Fruit fly (Drosophila melanogaster) whole organism, embryonic: ENCODE measurements around the gene CG14427.

Experiments
- Adf1 ChIP-seq: fragments of 200-800 bp; sonication (Bioruptor generic); IDR thresholded peaks from 2 replicates; pipeline ENCODE4 v1.3.6; 2022; ENCODE audit warnings: missing biosample characterization, missing genetic modification characterization
- Atf-2 ChIP-seq: fragments of 200-800 bp; sonication (Bioruptor generic); optimal IDR thresholded peaks from 2 replicates; lab custom pipeline; 2016; ENCODE audit warnings: missing biosample characterization, missing genetic modification characterization
- B-H1 ChIP-seq: fragments of 200-800 bp; sonication (Bioruptor generic); IDR thresholded peaks from 3 replicates; pipeline ENCODE4 v1.3.6; 2022; ENCODE audit warnings: missing biosample characterization, missing genetic modification characterization
- Bdp1 ChIP-seq: fragments of 200-800 bp; sonication (Bioruptor generic); optimal IDR thresholded peaks from 3 replicates; lab custom pipeline; 2016; ENCODE audit warnings: missing biosample characterization, missing genetic modification characterization
- Bteb2 ChIP-seq: fragments of 200-800 bp; sonication (Bioruptor generic); optimal IDR thresholded peaks from 2 replicates; lab custom pipeline; 2016; ENCODE audit warnings: missing biosample characterization, missing genetic modification characterization
- CG1233 ChIP-seq: fragments of 200-800 bp; sonication (Bioruptor generic); optimal IDR thresholded peaks from 4 replicates; lab custom pipeline; 2018; ENCODE audit warnings: missing biosample characterization, mild to moderate bottlenecking, missing genetic modification characterization
- CG12659 ChIP-seq: fragments of 200-800 bp; sonication (Bioruptor generic); optimal IDR thresholded peaks from 3 replicates; lab custom pipeline; 2017; ENCODE audit warnings: mild to moderate bottlenecking, missing biosample characterization, missing genetic modification reagents, missing genetic modification characterization
- CG13123 ChIP-seq: fragments of 200-800 bp; sonication (Bioruptor generic); optimal IDR thresholded peaks from 2 replicates; lab custom pipeline; 2016; ENCODE audit warnings: missing biosample characterization, missing genetic modification characterization
- CG13296 ChIP-seq: fragments of 200-800 bp; sonication (Bioruptor generic); optimal IDR thresholded peaks from 3 replicates; lab custom pipeline; 2018; ENCODE audit warnings: missing biosample characterization, mild to moderate bottlenecking, missing genetic modification characterization
- CG14050 ChIP-seq: fragments of 200-800 bp; sonication (Bioruptor generic); IDR thresholded peaks from 3 replicates; pipeline ENCODE4 v1.3.6; 2022; ENCODE audit warnings: missing biosample characterization, missing genetic modification characterization
- CG15696 ChIP-seq: fragments of 200-800 bp; sonication (Bioruptor generic); optimal IDR thresholded peaks from 2 replicates; lab custom pipeline; 2019; ENCODE audit warnings: missing biosample characterization, mild to moderate bottlenecking, missing genetic modification characterization, moderate library complexity
- CG17328 ChIP-seq: fragments of 200-800 bp; sonication (Bioruptor generic); IDR thresholded peaks from 2 replicates; pipeline ENCODE4 v1.3.6; 2022; ENCODE audit warnings: missing biosample characterization, missing genetic modification characterization
- CG2875 ChIP-seq: fragments of 200-800 bp; sonication (Bioruptor generic); optimal IDR thresholded peaks from 2 replicates; lab custom pipeline; 2017; ENCODE audit warnings: missing biosample characterization, mild to moderate bottlenecking, missing genetic modification characterization, missing genetic modification reagents
- CG30020 ChIP-seq: fragments of 200-800 bp; optimal IDR thresholded peaks from 2 replicates; lab custom pipeline; 2019; ENCODE audit warnings: missing biosample characterization, mild to moderate bottlenecking, missing genetic modification characterization, moderate library complexity
- CG31388 ChIP-seq: fragments of 200-800 bp; sonication (Bioruptor generic); optimal IDR thresholded peaks from 2 replicates; lab custom pipeline; 2016; ENCODE audit warnings: missing biosample characterization, missing genetic modification characterization
- CG33213 ChIP-seq: fragments of 200-800 bp; sonication (Bioruptor generic); optimal IDR thresholded peaks from 3 replicates; lab custom pipeline; 2016; ENCODE audit warnings: missing biosample characterization, missing genetic modification characterization
- CG3726 ChIP-seq: fragments of 200-800 bp; sonication (Bioruptor generic); IDR thresholded peaks from 3 replicates; pipeline ENCODE4, ENCODE4 v1.3.6; 2022; ENCODE audit warnings: missing biosample characterization, missing genetic modification characterization
- CG4854 ChIP-seq: fragments of 200-800 bp; sonication (Bioruptor generic); optimal IDR thresholded peaks from 2 replicates; lab custom pipeline; 2016; ENCODE audit warnings: missing biosample characterization, missing genetic modification characterization, inconsistent platforms
- CG6175 ChIP-seq: fragments of 200-800 bp; sonication (Bioruptor generic); IDR thresholded peaks from 3 replicates; pipeline ENCODE4 v1.3.6; 2022; ENCODE audit warnings: missing biosample characterization, missing genetic modification characterization
- CG7745 ChIP-seq: fragments of 200-800 bp; sonication (Bioruptor generic); optimal IDR thresholded peaks from 2 replicates; lab custom pipeline; 2018; ENCODE audit warnings: missing biosample characterization, mild to moderate bottlenecking, missing genetic modification characterization, moderate library complexity
- CG7963 ChIP-seq: fragments of 200-800 bp; sonication (Bioruptor generic); IDR thresholded peaks from 3 replicates; pipeline ENCODE4 v1.3.6; 2022; ENCODE audit warnings: missing biosample characterization, missing genetic modification characterization; ENCODE audit not compliant: partially characterized antibody
- CG9609 ChIP-seq: fragments of 200-800 bp; sonication (Bioruptor generic); optimal IDR thresholded peaks from 3 replicates; lab custom pipeline; 2016; ENCODE audit warnings: missing biosample characterization, missing genetic modification characterization
- CG9932 ChIP-seq: fragments of 200-800 bp; sonication (Bioruptor generic); IDR thresholded peaks from 2 replicates; pipeline ENCODE4 v1.3.6; 2022; ENCODE audit warnings: missing biosample characterization, missing genetic modification characterization
- Camta ChIP-seq: fragments of 200-800 bp; sonication (Bioruptor generic); optimal IDR thresholded peaks from 2 replicates; lab custom pipeline; 2016; ENCODE audit warnings: missing biosample characterization, missing genetic modification characterization
- Dp ChIP-seq: fragments of 200-800 bp; sonication (Bioruptor generic); optimal IDR thresholded peaks from 2 replicates; lab custom pipeline; 2018; ENCODE audit warnings: missing biosample characterization, mild to moderate bottlenecking, missing genetic modification characterization, moderate library complexity
- Elba2 ChIP-seq: fragments of 200-800 bp; sonication (Bioruptor generic); optimal IDR thresholded peaks from 3 replicates; lab custom pipeline; 2016; ENCODE audit warnings: missing biosample characterization, missing genetic modification characterization
- Ets65A ChIP-seq: fragments of 200-800 bp; sonication (Bioruptor generic); peaks from one replicate; lab custom pipeline; 2016; ENCODE audit warnings: missing biosample characterization, missing genetic modification characterization
- Gug ChIP-seq: fragments of 200-800 bp; sonication (Bioruptor generic); IDR thresholded peaks from 4 replicates; pipeline ENCODE4 v1.3.6; 2022; ENCODE audit warnings: missing biosample characterization, missing genetic modification characterization
- HLH54F ChIP-seq: fragments of 200-800 bp; sonication (Bioruptor generic); optimal IDR thresholded peaks from 3 replicates; lab custom pipeline; 2016; ENCODE audit warnings: missing biosample characterization, missing genetic modification characterization
- Oli ChIP-seq: fragments of 200-800 bp; sonication (Bioruptor generic); optimal IDR thresholded peaks from 2 replicates; lab custom pipeline; 2018; ENCODE audit warnings: missing biosample characterization, mild to moderate bottlenecking, missing genetic modification characterization, moderate library complexity
- Sox100B ChIP-seq: fragments of 200-800 bp; sonication (Bioruptor generic); optimal IDR thresholded peaks from 3 replicates; lab custom pipeline; 2018; ENCODE audit warnings: missing biosample characterization, mild to moderate bottlenecking, missing genetic modification characterization
- Taf1 ChIP-seq: fragments of 200-800 bp; sonication (Bioruptor generic); IDR thresholded peaks from 2 replicates; pipeline ENCODE4 v1.3.6; 2022; ENCODE audit warnings: missing biosample characterization, missing genetic modification characterization
- Tbp ChIP-seq: fragments of >200 bp; optimal IDR thresholded peaks from 2 replicates; lab custom pipeline; 2018; ENCODE audit warnings: missing biosample characterization, missing genetic modification characterization
- bab2 ChIP-seq: fragments of 200-800 bp; sonication (Bioruptor generic); optimal IDR thresholded peaks from 2 replicates; lab custom pipeline; 2016; ENCODE audit warnings: missing biosample characterization, missing genetic modification characterization
- bowl ChIP-seq: fragments of 200-800 bp; sonication (Bioruptor generic); IDR thresholded peaks from 2 replicates; pipeline ENCODE4 v1.3.6; 2022; ENCODE audit warnings: missing biosample characterization, missing genetic modification characterization
- chif ChIP-seq, 2 experiments: fragments of 200-800 bp; sonication (Bioruptor generic); optimal IDR thresholded peaks; 3 replicates each; lab custom pipeline; 2016; ENCODE audit warnings: missing biosample characterization in 2 of 2, missing genetic modification characterization in 2 of 2
- dan ChIP-seq: fragments of 200-800 bp; sonication (Bioruptor generic); IDR thresholded peaks from 2 replicates; pipeline ENCODE4 v1.3.6; 2022; ENCODE audit warnings: missing biosample characterization, missing genetic modification characterization
- ems ChIP-seq: fragments of 200-800 bp; sonication (Bioruptor generic); optimal IDR thresholded peaks from 3 replicates; lab custom pipeline; 2016; ENCODE audit warnings: missing biosample characterization, missing genetic modification characterization
- esg ChIP-seq: fragments of 200-800 bp; sonication (Bioruptor generic); conservative IDR thresholded peaks from 2 replicates; pipeline ENCODE4 v1.3.6; 2022; ENCODE audit warnings: missing biosample characterization, missing genetic modification characterization
- fd96Cb ChIP-seq: fragments of 200-800 bp; sonication (Bioruptor generic); optimal IDR thresholded peaks from 2 replicates; lab custom pipeline; 2018; ENCODE audit warnings: missing biosample characterization, mild to moderate bottlenecking, missing genetic modification characterization, moderate library complexity
- gfzf ChIP-seq: fragments of 200-800 bp; sonication (Bioruptor generic); optimal IDR thresholded peaks from 2 replicates; lab custom pipeline; 2016; ENCODE audit warnings: missing biosample characterization, mild to moderate bottlenecking, missing genetic modification characterization, moderate library complexity
- ind ChIP-seq: fragments of 200-800 bp; sonication (Bioruptor generic); optimal IDR thresholded peaks from 3 replicates; lab custom pipeline; 2016; ENCODE audit warnings: missing biosample characterization, missing genetic modification characterization
- knrl ChIP-seq: fragments of 200-800 bp; sonication (Bioruptor generic); IDR thresholded peaks from 3 replicates; pipeline ENCODE4 v1.3.6; 2022; ENCODE audit warnings: missing biosample characterization, missing genetic modification characterization; ENCODE audit not compliant: partially characterized antibody
- lilli ChIP-seq: fragments of 200-800 bp; sonication (Bioruptor generic); optimal IDR thresholded peaks from 3 replicates; lab custom pipeline; 2016; ENCODE audit warnings: missing biosample characterization, missing genetic modification characterization
- prd ChIP-seq, 3 experiments: fragments of >200 bp in 2 of 3; fragments of 200-800 bp in 1 of 3; sonication (Bioruptor generic) in 1 of 3; optimal IDR thresholded peaks in 2 of 3; IDR thresholded peaks in 1 of 3; 2 replicates in 2 of 3; 3 replicates in 1 of 3; pipeline versions ENCODE4 v1.3.6 to Lab custom; 2017 to 2022; ENCODE audit warnings: missing biosample characterization in 1 of 3, missing genetic modification characterization in 1 of 3
- scrt ChIP-seq: fragments of 200-800 bp; sonication (Bioruptor generic); optimal IDR thresholded peaks from 2 replicates; lab custom pipeline; 2018; ENCODE audit warnings: missing biosample characterization, mild to moderate bottlenecking, missing genetic modification characterization, moderate library complexity
- slou ChIP-seq: fragments of 200-800 bp; sonication (Bioruptor generic); optimal IDR thresholded peaks from 3 replicates; lab custom pipeline; 2016; ENCODE audit warnings: missing biosample characterization, missing genetic modification characterization
- sob ChIP-seq: fragments of 200-800 bp; sonication (Bioruptor generic); IDR thresholded peaks from 2 replicates; pipeline ENCODE4 v1.3.6; 2022; ENCODE audit warnings: missing biosample characterization, missing genetic modification characterization
- unc-4 ChIP-seq: fragments of 200-800 bp; sonication (Bioruptor generic); IDR thresholded peaks from 2 replicates; pipeline ENCODE4 v1.3.6; 2022; ENCODE audit warnings: missing biosample characterization, missing genetic modification characterization; ENCODE audit not compliant: partially characterized antibody

CG14427 gene

dm6 chrX:7011063-7011743, 29.2 kb upstream of the CG14427 start, which contains the start of the genes cm, sloth1 and sloth2 (continued):
- TF ChIP-seq Gug (GFP tag; lab: Robert Waterston, UW) (peak; percentile 83), Camta (GFP tag; lab: Kevin White, UChicago) (peak; percentile 85), slou (peak; percentile 72), Elba2 (GFP tag; lab: Kevin White, UChicago) (peak; percentile 3), Bteb2 (GFP tag; lab: Kevin White, UChicago) (peak; percentile 87), esg (peak; percentile 87), Taf1 (GFP tag; lab: Robert Waterston, UW) (peak; percentile 75), CG30020 (tag; lab: Kevin White, UChicago) (peak; percentile 69), CG17328 (GFP tag; lab: Robert Waterston, UW) (peak; percentile 87), B-H1 (peak; percentile 70), bab2 (GFP tag; lab: Kevin White, UChicago) (peak; percentile 93), Dp (GFP tag; lab: Kevin White, UChicago) (no peak), Sox100B (GFP tag; lab: Kevin White, UChicago) (peak; percentile 58), CG7745 (tag; lab: Kevin White, UChicago) (no peak), bowl (GFP tag; lab: Robert Waterston, UW) (no peak), gfzf (GFP tag; lab: Kevin White, UChicago) (peak; percentile 34), Adf1 (peak; percentile 39), Ets65A (peak; percentile 96), CG9932 (GFP tag; lab: Robert Waterston, UW) (peak; percentile 94), CG7963 (GFP tag; lab: Robert Waterston, UW) (peak; percentile 62), CG33213 (peak; percentile 83), chif (GFP tag; optimal IDR thresholded peaks at IDR 0.05; lab: Kevin White, UChicago) (peak; percentile 79 to 88), CG3726 (GFP tag; lab: Robert Waterston, UW) (peak; percentile 65; the same call in 2 of the 3 replicates), Oli (tag; lab: Kevin White, UChicago) (peak; percentile 72), CG6175 (GFP tag; lab: Robert Waterston, UW) (no peak; the same call in 2 of the 3 replicates), Bdp1 (GFP tag; lab: Kevin White, UChicago) (peak; percentile 78), sob (GFP tag; lab: Robert Waterston, UW) (peak; percentile 92), unc-4 (peak; percentile 91), ind (GFP tag; lab: Kevin White, UChicago) (peak; percentile 85), CG31388 (GFP tag; lab: Kevin White, UChicago) (peak; percentile 41), CG13123 (peak; percentile 75), ems (GFP tag; lab: Kevin White, UChicago) (peak; percentile 80), CG1233 (peak; percentile 78), Atf-2 (peak; percentile 82), scrt (GFP tag; lab: Kevin White, UChicago) (peak; percentile 57), CG12659 (GFP tag; lab: Kevin White, UChicago) (peak; percentile 86), CG13296 (GFP tag; lab: Kevin White, UChicago) (peak; percentile 75), CG9609 (GFP tag; lab: Kevin White, UChicago) (peak; percentile 91), knrl (peak; percentile 89), prd (optimal IDR thresholded peaks at IDR 0.05; lab: Kevin White, UChicago) (no peak), prd (GFP tag; IDR thresholded peaks at IDR 0.05; lab: Robert Waterston, UW) (peak; percentile 94), lilli (GFP tag; lab: Kevin White, UChicago) (peak; percentile 92), Tbp (no peak), CG2875 (GFP tag; lab: Kevin White, UChicago) (peak; percentile 67), CG14050 (peak; percentile 83), CG15696 (peak; percentile 87), HLH54F (GFP tag; lab: Kevin White, UChicago) (peak; percentile 89), CG4854 (GFP tag; lab: Kevin White, UChicago) (peak; percentile 64), fd96Cb (tag; lab: Kevin White, UChicago) (peak; percentile 75), dan (GFP tag; lab: Robert Waterston, UW) (peak; percentile 53; the same call in 1 of the 2 replicates)
